Worm (Caenorhabditis elegans) whole organism, L4 larva: ENCODE results near the gene B0393.4.

Experiments
- D1046.2 ChIP-seq: fragments of 200-800 bp; sonication (Bioruptor generic); IDR thresholded peaks from 2 replicates; pipeline ENCODE4 v1.3.6; 2022; ENCODE audit warnings: missing genetic modification characterization, missing compliant biosample characterization
- F26F4.8 ChIP-seq: fragments of 200-800 bp; sonication (Bioruptor generic); conservative IDR thresholded peaks from 2 replicates; pipeline ENCODE4 v1.3.6; 2022; ENCODE audit warnings: missing genetic modification characterization, missing compliant biosample characterization
- F49E8.2 ChIP-seq: sonication (generic microtip); optimal IDR thresholded peaks from 2 replicates; lab custom pipeline; 2016; ENCODE audit warnings: missing compliant biosample characterization, mild to moderate bottlenecking, missing genetic modification characterization, borderline replicate concordance
- R02D3.7 ChIP-seq: fragments of 150-350 bp; sonication (generic microtip); optimal IDR thresholded peaks from 3 replicates; lab custom pipeline; 2014; ENCODE audit warnings: missing biosample characterization, missing genetic modification characterization
- T26A8.4 ChIP-seq: fragments of 200-800 bp; sonication (Bioruptor generic); IDR thresholded peaks from 2 replicates; pipeline ENCODE4 v1.3.6; 2022; ENCODE audit warnings: missing genetic modification characterization, missing compliant biosample characterization
- Y48G9A.11 ChIP-seq: fragments of 200-800 bp; sonication (Bioruptor generic); IDR thresholded peaks from 2 replicates; pipeline ENCODE4 v1.3.6; 2022; ENCODE audit warnings: missing genetic modification reagents, missing genetic modification characterization, missing compliant biosample characterization
- ZK546.5 ChIP-seq, 2 experiments: sonication (generic microtip); optimal IDR thresholded peaks; 2 replicates each; lab custom pipeline; 2017; ENCODE audit warnings: missing biosample characterization in 2 of 2, missing genetic modification characterization in 2 of 2
- aha-1 ChIP-seq: fragments of 150-350 bp; peaks from one replicate; lab custom pipeline; 2014; ENCODE audit warnings: missing biosample characterization, missing genetic modification characterization
- ama-1 ChIP-seq: fragments of 150-350 bp; optimal IDR thresholded peaks from 2 replicates; lab custom pipeline; 2014; ENCODE audit warnings: inconsistent platforms, mixed read lengths
- ceh-28 ChIP-seq: fragments of 150-350 bp; optimal IDR thresholded peaks from 2 replicates; lab custom pipeline; 2014; ENCODE audit warnings: missing biosample characterization, missing genetic modification reagents, missing genetic modification characterization
- ceh-32 ChIP-seq: sonication (generic microtip); optimal IDR thresholded peaks from 2 replicates; lab custom pipeline; 2016; ENCODE audit warnings: mild to moderate bottlenecking, missing genetic modification characterization, missing compliant biosample characterization; ENCODE audit not compliant: poor library complexity
- ceh-44 ChIP-seq: fragments of 200-800 bp; sonication (Bioruptor generic); IDR thresholded peaks from 2 replicates; pipeline ENCODE4 v1.3.6; 2022; ENCODE audit warnings: missing genetic modification reagents, missing genetic modification characterization, missing compliant biosample characterization
- ceh-82 ChIP-seq: sonication (generic microtip); optimal IDR thresholded peaks from 2 replicates; lab custom pipeline; 2017; ENCODE audit warnings: missing biosample characterization, missing genetic modification characterization
- daf-12 ChIP-seq: fragments of 150-350 bp; optimal IDR thresholded peaks from 2 replicates; lab custom pipeline; 2014; ENCODE audit warnings: missing biosample characterization, missing genetic modification reagents, missing genetic modification characterization
- dmd-8 ChIP-seq: fragments of 200-800 bp; sonication (Bioruptor generic); IDR thresholded peaks from 2 replicates; pipeline ENCODE4 v1.3.6; 2022; ENCODE audit warnings: missing genetic modification characterization, missing compliant biosample characterization
- dve-1 ChIP-seq: sonication (generic microtip); optimal IDR thresholded peaks from 2 replicates; lab custom pipeline; 2017; ENCODE audit warnings: antibody characterized with exemption, mild to moderate bottlenecking, missing genetic modification characterization, missing compliant biosample characterization; ENCODE audit not compliant: insufficient read depth
- egl-27 ChIP-seq: sonication (generic microtip); optimal IDR thresholded peaks from 3 replicates; lab custom pipeline; 2017; ENCODE audit warnings: missing biosample characterization, missing genetic modification reagents, missing genetic modification characterization
- hif-1 ChIP-seq, 2 experiments: sonication (generic microtip); optimal IDR thresholded peaks; 2 replicates each; lab custom pipeline; 2016 to 2017; ENCODE audit warnings: missing compliant biosample characterization in 2 of 2, missing genetic modification characterization in 2 of 2, missing genetic modification reagents in 2 of 2, missing genotype in 2 of 2, mild to moderate bottlenecking in 1 of 2
- hlh-30 ChIP-seq: sonication (generic microtip); optimal IDR thresholded peaks from 2 replicates; lab custom pipeline; 2017; ENCODE audit warnings: antibody characterized with exemption, mild to moderate bottlenecking, missing genetic modification characterization, missing compliant biosample characterization; ENCODE audit not compliant: insufficient read depth
- hmg-1.1 ChIP-seq: fragments of 200-800 bp; sonication (Bioruptor generic); IDR thresholded peaks from 2 replicates; pipeline ENCODE4 v1.3.6; 2022; ENCODE audit warnings: missing genetic modification reagents, missing genetic modification characterization, missing compliant biosample characterization
- jun-1 ChIP-seq: fragments of 150-350 bp; optimal IDR thresholded peaks from 2 replicates; lab custom pipeline; 2014; ENCODE audit warnings: missing biosample characterization, missing genetic modification reagents, missing genetic modification characterization
- lin-13 ChIP-seq: fragments of 150-350 bp; optimal IDR thresholded peaks from 2 replicates; lab custom pipeline; 2014; ENCODE audit warnings: missing biosample characterization, missing genetic modification reagents, missing genetic modification characterization
- lin-29 ChIP-seq: fragments of 200-800 bp; sonication (Bioruptor generic); IDR thresholded peaks from 2 replicates; pipeline ENCODE4 v1.3.6; 2022; ENCODE audit warnings: missing genetic modification reagents, missing genetic modification characterization, missing compliant biosample characterization
- lin-38 ChIP-seq: fragments of 200-800 bp; sonication (Bioruptor generic); IDR thresholded peaks from 2 replicates; pipeline ENCODE4 v1.3.6; 2022; ENCODE audit warnings: missing genetic modification reagents, missing genetic modification characterization, missing compliant biosample characterization
- mdl-1 ChIP-seq, 2 experiments: fragments of 150-350 bp in 1 of 2; sonication (generic microtip) in 1 of 2; optimal IDR thresholded peaks; 2 replicates each; lab custom pipeline; 2014 to 2017; ENCODE audit warnings: missing biosample characterization in 2 of 2, missing genetic modification characterization in 2 of 2
- mdt-29 ChIP-seq: fragments of 200-800 bp; sonication (Bioruptor generic); IDR thresholded peaks from 2 replicates; pipeline ENCODE4 v1.3.6; 2022; ENCODE audit warnings: missing genetic modification reagents, missing genetic modification characterization, missing compliant biosample characterization
- mep-1 ChIP-seq: fragments of 150-350 bp; sonication (generic microtip); optimal IDR thresholded peaks from 3 replicates; lab custom pipeline; 2014; ENCODE audit warnings: missing biosample characterization, missing genetic modification characterization
- mxl-2 ChIP-seq: fragments of 200-800 bp; sonication (Bioruptor generic); conservative IDR thresholded peaks from 2 replicates; pipeline ENCODE4 v1.3.6; 2022; ENCODE audit warnings: missing genetic modification reagents, missing genetic modification characterization, missing compliant biosample characterization
- nhr-10 ChIP-seq: fragments of 150-350 bp; optimal IDR thresholded peaks from 2 replicates; lab custom pipeline; 2014; ENCODE audit warnings: missing biosample characterization, missing genetic modification characterization
- nhr-11 ChIP-seq: fragments of 150-350 bp; optimal IDR thresholded peaks from 2 replicates; lab custom pipeline; 2014; ENCODE audit warnings: missing biosample characterization, missing genetic modification characterization
- nhr-111 ChIP-seq: fragments of 200-800 bp; sonication (Bioruptor generic); optimal IDR thresholded peaks from 2 replicates; lab custom pipeline; 2018; ENCODE audit warnings: mild to moderate bottlenecking, missing genetic modification characterization, missing compliant biosample characterization
- nhr-237 ChIP-seq: sonication (generic microtip); optimal IDR thresholded peaks from 2 replicates; lab custom pipeline; 2017; ENCODE audit warnings: missing biosample characterization, missing genetic modification characterization
- nhr-41 ChIP-seq: fragments of 200-800 bp; sonication (Bioruptor generic); IDR thresholded peaks from 2 replicates; pipeline ENCODE4 v1.3.6; 2022; ENCODE audit warnings: missing genetic modification reagents, missing genetic modification characterization, missing compliant biosample characterization
- nhr-42 ChIP-seq: fragments of 200-800 bp; sonication (Bioruptor generic); IDR thresholded peaks from 2 replicates; pipeline ENCODE4 v1.3.6; 2022; ENCODE audit warnings: missing genetic modification characterization, missing compliant biosample characterization
- nhr-48 ChIP-seq: sonication (generic microtip); optimal IDR thresholded peaks from 2 replicates; lab custom pipeline; 2016; ENCODE audit warnings: mild to moderate bottlenecking, missing genetic modification characterization, missing compliant biosample characterization
- nhr-6 ChIP-seq: fragments of 150-350 bp; optimal IDR thresholded peaks from 2 replicates; lab custom pipeline; 2014; ENCODE audit warnings: missing biosample characterization, missing genetic modification characterization
- nhr-76 ChIP-seq: fragments of 150-350 bp; optimal IDR thresholded peaks from 2 replicates; lab custom pipeline; 2014; ENCODE audit warnings: missing biosample characterization, missing genetic modification characterization
- php-3 ChIP-seq: fragments of 200-800 bp; sonication (Bioruptor generic); IDR thresholded peaks from 2 replicates; pipeline ENCODE4 v1.3.6; 2022; ENCODE audit warnings: missing genetic modification reagents, missing genetic modification characterization, missing compliant biosample characterization
- rbr-2 ChIP-seq: sonication (generic microtip); optimal IDR thresholded peaks from 2 replicates; lab custom pipeline; 2016; ENCODE audit warnings: missing genotype, missing genetic modification characterization, missing compliant biosample characterization
- set-16 ChIP-seq: fragments of 200-800 bp; sonication (Bioruptor generic); IDR thresholded peaks from 2 replicates; pipeline ENCODE4 v1.3.6; 2022; ENCODE audit warnings: missing genetic modification reagents, missing genetic modification characterization, missing compliant biosample characterization
- snpc-1.2 ChIP-seq: fragments of 200-800 bp; sonication (Bioruptor generic); IDR thresholded peaks from 2 replicates; pipeline ENCODE4 v1.3.6; 2022; ENCODE audit warnings: missing genetic modification reagents, missing genetic modification characterization, missing compliant biosample characterization
- snpc-4 ChIP-seq: fragments of 150-350 bp; optimal IDR thresholded peaks from 2 replicates; lab custom pipeline; 2014; ENCODE audit warnings: missing biosample characterization, missing genetic modification characterization
- spr-3 ChIP-seq: fragments of 200-800 bp; sonication (Bioruptor generic); optimal IDR thresholded peaks from 2 replicates; lab custom pipeline; 2018; ENCODE audit warnings: mild to moderate bottlenecking, missing genetic modification characterization, missing compliant biosample characterization
- tag-97 ChIP-seq: fragments of 200-800 bp; sonication (Bioruptor generic); IDR thresholded peaks from 2 replicates; pipeline ENCODE4 v1.3.6; 2022; ENCODE audit warnings: missing genetic modification characterization, missing compliant biosample characterization
- unc-130 ChIP-seq: sonication (generic microtip); optimal IDR thresholded peaks from 2 replicates; lab custom pipeline; 2016; ENCODE audit warnings: missing genetic modification reagents, missing genetic modification characterization, missing compliant biosample characterization
- unc-39 ChIP-seq: sonication (generic microtip); optimal IDR thresholded peaks from 2 replicates; lab custom pipeline; 2017; ENCODE audit warnings: missing biosample characterization, missing genetic modification characterization
- unc-62 ChIP-seq, 3 experiments: fragments of 150-350 bp in 1 of 3; sonication (generic microtip); optimal IDR thresholded peaks in 2 of 3; peaks in 1 of 3; 1 replicate in 1 of 3; 2 replicates in 2 of 3; lab custom pipeline; 2014 to 2017; ENCODE audit warnings: missing biosample characterization in 3 of 3, missing genetic modification characterization in 3 of 3, missing genetic modification reagents in 3 of 3, missing genotype in 1 of 3
- vab-7 ChIP-seq: fragments of 200-800 bp; sonication (Bioruptor generic); IDR thresholded peaks from 2 replicates; pipeline ENCODE4 v1.3.6; 2022; ENCODE audit warnings: missing genetic modification reagents, missing genetic modification characterization, missing compliant biosample characterization
- zfp-2 ChIP-seq: sonication (generic microtip); optimal IDR thresholded peaks from 2 replicates; lab custom pipeline; 2016; ENCODE audit warnings: mild to moderate bottlenecking, missing genetic modification characterization, missing compliant biosample characterization
- zfp-3 ChIP-seq: fragments of 200-800 bp; sonication (Bioruptor generic); conservative IDR thresholded peaks from 2 replicates; pipeline ENCODE4 v1.3.6; 2022; ENCODE audit warnings: missing genetic modification reagents, missing genetic modification characterization, missing compliant biosample characterization
- zip-11 ChIP-seq: fragments of 200-800 bp; sonication (Bioruptor generic); IDR thresholded peaks from 2 replicates; pipeline ENCODE4 v1.3.6; 2022; ENCODE audit warnings: missing genetic modification characterization, missing compliant biosample characterization
- ztf-11 ChIP-seq: fragments of 150-350 bp; optimal IDR thresholded peaks from 2 replicates; lab custom pipeline; 2014; ENCODE audit warnings: missing biosample characterization, missing genetic modification characterization

The B0393.4 gene

DNA sequence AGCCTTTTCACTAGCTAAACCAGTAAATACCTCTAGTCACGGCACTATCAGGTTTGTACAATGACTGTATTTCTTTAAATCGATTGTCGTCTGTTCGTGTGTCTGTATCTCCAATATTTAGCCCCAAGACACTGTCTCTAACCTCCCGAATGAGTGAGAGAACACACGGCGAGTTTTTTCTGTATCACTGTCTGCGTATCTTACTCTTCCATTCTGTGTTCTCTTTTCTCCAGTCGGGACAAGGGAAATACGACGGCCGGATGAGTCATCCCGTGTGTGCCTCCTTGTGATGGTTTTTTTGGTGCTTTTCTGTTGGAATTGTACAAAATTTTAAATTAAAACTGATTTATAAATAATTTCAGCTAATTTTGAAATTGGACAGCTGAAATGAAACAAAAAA is 32.6 kb upstream of the B0393.4 start (continued):
- no peak for TF ChIP-seq F49E8.2 (tag; lab: Kevin White, UChicago)
- peak; percentile 13 for TF ChIP-seq nhr-11 (tag; lab: Kevin White, UChicago)
- TF ChIP-seq dmd-8 (GFP tag; lab: Robert Waterston, UW) = no peak
- TF ChIP-seq spr-3 (GFP tag; lab: Kevin White, UChicago) = no peak
- no peak for TF ChIP-seq ceh-82
- no peak for TF ChIP-seq ceh-32
- TF ChIP-seq lin-29 (GFP tag; lab: Robert Waterston, UW) = no peak
- TF ChIP-seq hmg-1.1 (GFP tag; lab: Robert Waterston, UW) = peak; percentile 81
- peak; percentile 75 for TF ChIP-seq rbr-2 (tag; lab: Kevin White, UChicago)
- TF ChIP-seq mdt-29 = peak; percentile 17; the same call in 1 of the 2 replicates
- no peak for TF ChIP-seq vab-7
- peak in 1 of 2 experiments; percentile 64 for TF ChIP-seq hif-1 (tag; optimal IDR thresholded peaks at IDR 0.05; lab: Kevin White, UChicago)
- TF ChIP-seq D1046.2 (GFP tag; lab: Robert Waterston, UW) = no peak
- TF ChIP-seq nhr-111 = no peak
- TF ChIP-seq nhr-42 (GFP tag; lab: Robert Waterston, UW) = no peak
- TF ChIP-seq mdl-1 (tag; optimal IDR thresholded peaks at IDR 0.05; lab: Kevin White, UChicago) = peak in 1 of 2 experiments; percentile 70
- TF ChIP-seq R02D3.7 (tag; lab: Kevin White, UChicago) = no peak
- no peak for TF ChIP-seq ceh-44 (GFP tag; lab: Robert Waterston, UW)
- no peak for TF ChIP-seq zip-11
- TF ChIP-seq zfp-2 (tag; lab: Kevin White, UChicago) = no peak
- peak; percentile 9 for TF ChIP-seq ama-1 (lab: Kevin White, UChicago)
- TF ChIP-seq zfp-3 = no peak
- no peak for TF ChIP-seq nhr-48 (tag; lab: Kevin White, UChicago)
- TF ChIP-seq nhr-41 (GFP tag; lab: Robert Waterston, UW) = no peak
- peak; percentile 60 for TF ChIP-seq lin-38 (GFP tag; lab: Robert Waterston, UW)
- no peak for TF ChIP-seq nhr-76 (tag; lab: Kevin White, UChicago)
- TF ChIP-seq snpc-4 (tag; lab: Kevin White, UChicago) = no peak
- TF ChIP-seq lin-13 (GFP tag; lab: Kevin White, UChicago) = no peak
- peak; percentile 94 for TF ChIP-seq hlh-30 (tag; lab: Kevin White, UChicago)
- TF ChIP-seq unc-62 (GFP tag; optimal IDR thresholded peaks at IDR 0.05 in 1 of 2; lab: Kevin White, UChicago) = peak in 1 of 2 experiments; percentile 98
- TF ChIP-seq unc-62 (tag; optimal IDR thresholded peaks at IDR 0.05; lab: Kevin White, UChicago) = no peak
- no peak for TF ChIP-seq nhr-237 (tag; lab: Kevin White, UChicago)
- no peak for TF ChIP-seq daf-12 (tag; lab: Kevin White, UChicago)
- TF ChIP-seq dve-1 (tag; lab: Kevin White, UChicago) = peak; percentile 86
- TF ChIP-seq snpc-1.2 = no peak
- peak; percentile 6 for TF ChIP-seq ceh-28
- TF ChIP-seq ztf-11 (tag; lab: Kevin White, UChicago) = no peak
- no peak for TF ChIP-seq tag-97 (GFP tag; lab: Robert Waterston, UW)
- peak; percentile 79 for TF ChIP-seq jun-1 (tag; lab: Kevin White, UChicago)
- no peak for TF ChIP-seq mxl-2
- no peak for TF ChIP-seq php-3 (GFP tag; lab: Robert Waterston, UW)
- TF ChIP-seq egl-27 (tag; lab: Kevin White, UChicago) = no peak
- peak; percentile 87 for TF ChIP-seq nhr-6
- no peak for TF ChIP-seq nhr-10
- TF ChIP-seq mep-1 = peak; percentile 86
- TF ChIP-seq F26F4.8 (GFP tag; lab: Robert Waterston, UW) = no peak
- TF ChIP-seq aha-1 (tag; lab: Kevin White, UChicago) = peak; percentile 7
- TF ChIP-seq Y48G9A.11 (GFP tag; lab: Robert Waterston, UW) = no peak
- TF ChIP-seq unc-130 = no peak
- no peak for TF ChIP-seq set-16 (GFP tag; lab: Robert Waterston, UW)
- no peak for TF ChIP-seq ZK546.5 (tag; optimal IDR thresholded peaks at IDR 0.05; lab: Kevin White, UChicago)
- peak; percentile 67 for TF ChIP-seq T26A8.4 (GFP tag; lab: Robert Waterston, UW)
- no peak for TF ChIP-seq unc-39 (tag; lab: Kevin White, UChicago)
